Worm (Caenorhabditis elegans) whole organism, midembryonic: Measurements from ENCODE around the gene K03H9.3.

Experiments
- T22C8.4 ChIP-seq: fragments of 200-800 bp; sonication (Bioruptor generic); IDR thresholded peaks from 2 replicates; pipeline ENCODE4 v1.3.6; 2022; ENCODE audit warnings: missing genetic modification characterization, missing compliant biosample characterization
- cog-1 ChIP-seq: sonication (generic microtip); optimal IDR thresholded peaks from 2 replicates; lab custom pipeline; 2016; ENCODE audit warnings: missing genetic modification characterization, missing compliant biosample characterization
- flt-1 ChIP-seq: fragments of 200-800 bp; sonication (Bioruptor generic); IDR thresholded peaks from 2 replicates; pipeline ENCODE4 v1.3.6; 2022; ENCODE audit warnings: missing genetic modification characterization, missing compliant biosample characterization
- klf-2 ChIP-seq: fragments of 200-800 bp; sonication (Bioruptor generic); conservative IDR thresholded peaks from 2 replicates; pipeline ENCODE4 v1.3.6; 2022; ENCODE audit warnings: missing genetic modification reagents, missing genetic modification characterization, missing compliant biosample characterization
- med-1 ChIP-seq: sonication (generic microtip); optimal IDR thresholded peaks from 2 replicates; lab custom pipeline; 2017; ENCODE audit warnings: missing genetic modification characterization, mild to moderate bottlenecking, missing compliant biosample characterization, antibody characterized with exemption, missing genetic modification reagents; ENCODE audit not compliant: insufficient read depth
- ref-1 ChIP-seq: fragments of 200-800 bp; sonication (Bioruptor generic); conservative IDR thresholded peaks from 2 replicates; pipeline ENCODE4 v1.3.6; 2022; ENCODE audit warnings: missing genetic modification reagents, missing genetic modification characterization, missing compliant biosample characterization
- tab-1 ChIP-seq: fragments of 200-800 bp; sonication (Bioruptor generic); IDR thresholded peaks from 2 replicates; pipeline ENCODE4 v1.3.6; 2022; ENCODE audit warnings: missing genetic modification characterization, missing compliant biosample characterization
- ztf-23 ChIP-seq: fragments of 200-800 bp; sonication (Bioruptor generic); IDR thresholded peaks from 2 replicates; pipeline ENCODE4 v1.3.6; 2022; ENCODE audit warnings: missing genetic modification reagents, missing genetic modification characterization, missing compliant biosample characterization
- ztf-29 ChIP-seq: fragments of 200-800 bp; sonication (Bioruptor generic); IDR thresholded peaks from 2 replicates; pipeline ENCODE4 v1.3.6; 2022; ENCODE audit warnings: missing genetic modification reagents, missing genetic modification characterization, missing compliant biosample characterization

The K03H9.3 gene

DNA sequence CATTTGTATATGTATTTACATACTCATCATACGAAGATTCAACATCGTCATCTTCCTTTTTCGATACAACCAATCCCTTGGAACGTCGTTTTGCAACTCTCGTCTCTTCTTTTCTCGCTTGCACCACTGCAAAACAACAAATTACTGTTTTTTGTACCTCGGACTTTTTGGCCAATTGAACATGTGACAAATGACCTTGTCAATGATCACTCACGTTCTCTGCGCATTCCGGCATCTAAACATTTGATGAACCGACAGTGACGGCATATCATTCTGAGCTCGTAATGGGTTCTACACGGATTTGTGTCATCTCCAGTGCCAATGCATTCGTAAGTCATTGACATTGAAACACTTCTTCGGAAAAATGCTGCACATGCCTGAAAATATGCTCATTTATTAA is 25.3 kb downstream of the K03H9.3 start:
- TF ChIP-seq flt-1 (GFP tag; lab: Robert Waterston, UW) (no peak), tab-1 (no peak), ref-1 (GFP tag; lab: Robert Waterston, UW) (no peak), ztf-29 (GFP tag; lab: Robert Waterston, UW) (no peak), med-1 (GFP tag; lab: Kevin White, UChicago) (no peak), ztf-23 (GFP tag; lab: Robert Waterston, UW) (no peak)

DNA sequence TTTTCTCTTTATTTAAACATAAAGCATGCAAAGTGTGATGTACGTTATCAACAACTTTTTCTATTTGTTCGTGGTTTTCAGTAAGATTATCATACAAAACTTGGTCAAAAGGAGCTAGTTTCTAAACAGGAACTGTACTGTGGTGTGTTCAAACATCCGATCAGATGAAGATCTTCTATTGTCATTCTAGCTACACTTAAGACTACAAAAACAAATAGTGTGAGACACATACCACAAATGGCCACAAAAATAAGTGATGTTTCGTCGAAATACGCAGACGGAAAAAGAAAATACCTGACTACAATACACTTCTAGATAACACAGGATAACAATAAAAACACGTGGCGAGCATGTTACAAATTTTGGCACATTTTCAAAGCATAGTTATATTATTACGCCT is 25.7 kb downstream of the K03H9.3 start:
- TF ChIP-seq med-1 (GFP tag; lab: Kevin White, UChicago), result no peak
- TF ChIP-seq cog-1 (tag; lab: Kevin White, UChicago), result no peak
- TF ChIP-seq ztf-29 (GFP tag; lab: Robert Waterston, UW), result no peak
- no peak for TF ChIP-seq T22C8.4 (GFP tag; lab: Robert Waterston, UW)
- no peak for TF ChIP-seq klf-2 (GFP tag; lab: Robert Waterston, UW)
- TF ChIP-seq tab-1, result no peak
- TF ChIP-seq ref-1 (GFP tag; lab: Robert Waterston, UW), result no peak
- no peak for TF ChIP-seq flt-1 (GFP tag; lab: Robert Waterston, UW)
- TF ChIP-seq ztf-23 (GFP tag; lab: Robert Waterston, UW), result no peak

ce11 chrII:6449656-6450055 is 26.7 kb downstream of the K03H9.3 start, which contains the start of gene nhr-22:
Gene nhr-22 (minus strand): TSS chrII:6449792.
- TF ChIP-seq med-1 (GFP tag; lab: Kevin White, UChicago) (no peak), ref-1 (GFP tag; lab: Robert Waterston, UW) (no peak), flt-1 (GFP tag; lab: Robert Waterston, UW) (no peak), ztf-23 (GFP tag; lab: Robert Waterston, UW) (no peak), T22C8.4 (GFP tag; lab: Robert Waterston, UW) (no peak), cog-1 (tag; lab: Kevin White, UChicago) (no peak), tab-1 (no peak), ztf-29 (GFP tag; lab: Robert Waterston, UW) (no peak), klf-2 (GFP tag; lab: Robert Waterston, UW) (no peak)

- TF ChIP-seq cog-1 (tag; lab: Kevin White, UChicago), result peak; percentile 22
- no peak for TF ChIP-seq klf-2 (GFP tag; lab: Robert Waterston, UW)
- no peak for TF ChIP-seq flt-1 (GFP tag; lab: Robert Waterston, UW)
- TF ChIP-seq ref-1 (GFP tag; lab: Robert Waterston, UW), result no peak
- TF ChIP-seq ztf-23 (GFP tag; lab: Robert Waterston, UW), result peak; percentile 39; the same call in 1 of the 2 replicates
- peak; percentile 24 for TF ChIP-seq med-1 (GFP tag; lab: Kevin White, UChicago)
- no peak for TF ChIP-seq T22C8.4 (GFP tag; lab: Robert Waterston, UW)
- no peak for TF ChIP-seq ztf-29 (GFP tag; lab: Robert Waterston, UW)
These were observed 30.5 kb downstream of the K03H9.3 start, which contains the start of gene atg-16.2 for ce11 chrII:6453341-6453806. Gene atg-16.2 (minus strand): TSS chrII:6453391.

- no peak for TF ChIP-seq cog-1 (tag; lab: Kevin White, UChicago)
- no peak for TF ChIP-seq ztf-29 (GFP tag; lab: Robert Waterston, UW)
- TF ChIP-seq ztf-23 (GFP tag; lab: Robert Waterston, UW), result no peak
These were observed 31.8 kb downstream of the K03H9.3 start, which contains the start of gene aptf-1 for ce11 chrII:6454671-6455070. Gene aptf-1 (plus strand): TSS chrII:6454971.

DNA sequence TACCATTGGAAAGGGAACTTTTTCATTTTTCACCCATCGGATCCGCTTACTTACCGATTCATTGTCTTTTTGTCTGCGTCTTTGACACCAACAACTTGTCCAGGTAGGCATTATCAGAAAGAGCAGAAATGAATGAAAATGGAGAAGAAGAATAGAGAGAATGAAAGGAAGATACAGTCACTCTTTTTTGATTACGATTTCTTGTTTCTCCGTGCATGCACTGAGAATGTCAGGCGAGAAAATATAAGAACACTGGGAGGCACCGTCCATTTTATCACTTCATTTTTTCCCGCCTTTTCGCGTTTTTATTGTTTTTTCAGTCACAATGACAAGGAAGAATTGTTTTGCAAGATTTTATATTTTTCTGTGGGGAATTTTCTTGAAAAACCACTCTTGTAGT is 46.4 kb downstream of the K03H9.3 start:
- TF ChIP-seq ztf-23 (GFP tag; lab: Robert Waterston, UW) (no peak), ztf-29 (GFP tag; lab: Robert Waterston, UW) (no peak), flt-1 (GFP tag; lab: Robert Waterston, UW) (no peak)

ce11 chrII:6470985-6471384 is 48.1 kb downstream of the K03H9.3 start, which contains the start of gene dgk-5:
Gene dgk-5 (minus strand): TSS chrII:6471085.
- TF ChIP-seq med-1 (GFP tag; lab: Kevin White, UChicago) (no peak), tab-1 (no peak), flt-1 (GFP tag; lab: Robert Waterston, UW) (no peak), klf-2 (GFP tag; lab: Robert Waterston, UW) (no peak), T22C8.4 (GFP tag; lab: Robert Waterston, UW) (no peak), ztf-29 (GFP tag; lab: Robert Waterston, UW) (no peak), ztf-23 (GFP tag; lab: Robert Waterston, UW) (no peak), cog-1 (tag; lab: Kevin White, UChicago) (no peak), ref-1 (GFP tag; lab: Robert Waterston, UW) (no peak)
